Worm (Caenorhabditis elegans): ENCODE data around the gene nuo-3.

ce11 chrIV:14797849-14798248 lies 505 bp upstream of the nuo-3 start, which contains the start of gene arl-8:
- no peak for TF ChIP-seq zag-1 (tag; optimal IDR thresholded peaks at IDR 0.05)
- TF ChIP-seq C16A3.4 (tag; optimal IDR thresholded peaks at IDR 0.05), result no peak
- TF ChIP-seq blmp-1 (tag; optimal IDR thresholded peaks at IDR 0.05), result no peak

Data from whole organism, L1 larva.